Worm (Caenorhabditis elegans) whole organism, L2 larva: Measurements from ENCODE around the gene T26H5.9.

Experiments
- C34F6.9 ChIP-seq: fragments of 150-350 bp; optimal IDR thresholded peaks from 2 replicates; lab custom pipeline; 2014; ENCODE audit warnings: missing biosample characterization, missing genetic modification characterization
- F13H6.1 ChIP-seq: sonication (generic microtip); optimal IDR thresholded peaks from 2 replicates; lab custom pipeline; 2016; ENCODE audit warnings: missing genetic modification characterization, missing compliant biosample characterization
- R02D3.7 ChIP-seq: fragments of 150-350 bp; optimal IDR thresholded peaks from 2 replicates; lab custom pipeline; 2014; ENCODE audit warnings: missing biosample characterization, missing genetic modification characterization
- Y55F3AM.14 ChIP-seq: fragments of 200-800 bp; sonication (Bioruptor generic); optimal IDR thresholded peaks from 2 replicates; lab custom pipeline; 2018; ENCODE audit warnings: mild to moderate bottlenecking, missing genetic modification characterization, missing compliant biosample characterization
- alr-1 ChIP-seq: fragments of 150-350 bp; optimal IDR thresholded peaks from 2 replicates; lab custom pipeline; 2014; ENCODE audit warnings: missing biosample characterization, missing genetic modification characterization
- aly-2 ChIP-seq: fragments of 150-350 bp; optimal IDR thresholded peaks from 2 replicates; lab custom pipeline; 2014; ENCODE audit warnings: missing biosample characterization, missing genetic modification characterization
- ama-1 ChIP-seq: fragments of 150-350 bp; optimal IDR thresholded peaks from 2 replicates; lab custom pipeline; 2018; ENCODE audit warnings: inconsistent platforms
- ceh-16 ChIP-seq: fragments of 150-350 bp; optimal IDR thresholded peaks from 2 replicates; lab custom pipeline; 2014; ENCODE audit warnings: missing biosample characterization, missing genetic modification characterization
- ceh-82 ChIP-seq: fragments of 150-350 bp; optimal IDR thresholded peaks from 2 replicates; lab custom pipeline; 2014; ENCODE audit warnings: missing biosample characterization, missing genetic modification characterization
- dmd-4 ChIP-seq: sonication (generic microtip); optimal IDR thresholded peaks from 2 replicates; lab custom pipeline; 2017; ENCODE audit warnings: missing biosample characterization, missing genetic modification characterization
- elt-1 ChIP-seq: fragments of 150-350 bp; optimal IDR thresholded peaks from 2 replicates; lab custom pipeline; 2014; ENCODE audit warnings: missing biosample characterization, missing genetic modification characterization
- elt-3 ChIP-seq: sonication (generic microtip); optimal IDR thresholded peaks from 2 replicates; lab custom pipeline; 2017; ENCODE audit warnings: missing biosample characterization, missing genetic modification characterization
- gmeb-1 ChIP-seq: fragments of 150-350 bp; optimal IDR thresholded peaks from 2 replicates; lab custom pipeline; 2014; ENCODE audit warnings: missing biosample characterization, missing genetic modification characterization
- lin-11 ChIP-seq: fragments of 150-350 bp; sonication (generic microtip); optimal IDR thresholded peaks from 2 replicates; lab custom pipeline; 2014; ENCODE audit warnings: missing biosample characterization, missing genetic modification characterization, inconsistent platforms, mixed read lengths
- lin-13 ChIP-seq: fragments of 150-350 bp; optimal IDR thresholded peaks from 2 replicates; lab custom pipeline; 2014; ENCODE audit warnings: missing biosample characterization, missing genetic modification reagents, missing genetic modification characterization
- lin-39 ChIP-seq: fragments of 150-350 bp; optimal IDR thresholded peaks from 2 replicates; lab custom pipeline; 2014; ENCODE audit warnings: missing biosample characterization, missing genetic modification reagents, missing genetic modification characterization
- mab-5 ChIP-seq: fragments of 150-350 bp; optimal IDR thresholded peaks from 2 replicates; lab custom pipeline; 2014; ENCODE audit warnings: missing biosample characterization, missing genetic modification characterization
- mbf-1 ChIP-seq: sonication (generic microtip); optimal IDR thresholded peaks from 2 replicates; lab custom pipeline; 2017; ENCODE audit warnings: missing biosample characterization, missing genetic modification characterization
- mdl-1 ChIP-seq, 2 experiments: fragments of 150-350 bp in 1 of 2; sonication (generic microtip) in 1 of 2; optimal IDR thresholded peaks; 2 replicates each; lab custom pipeline; 2017; ENCODE audit warnings: missing biosample characterization in 2 of 2, missing genetic modification characterization in 2 of 2
- nhr-11 ChIP-seq: fragments of 150-350 bp; optimal IDR thresholded peaks from 2 replicates; lab custom pipeline; 2014; ENCODE audit warnings: missing biosample characterization, missing genetic modification characterization
- nhr-12 ChIP-seq: fragments of 150-350 bp; optimal IDR thresholded peaks from 2 replicates; lab custom pipeline; 2014; ENCODE audit warnings: missing biosample characterization, missing genetic modification characterization
- nhr-21 ChIP-seq: fragments of 150-350 bp; optimal IDR thresholded peaks from 2 replicates; lab custom pipeline; 2014; ENCODE audit warnings: missing biosample characterization, missing genetic modification characterization
- nhr-237 ChIP-seq: fragments of 150-350 bp; optimal IDR thresholded peaks from 2 replicates; lab custom pipeline; 2014; ENCODE audit warnings: missing biosample characterization, missing genetic modification characterization
- nhr-25 ChIP-seq: fragments of 150-350 bp; sonication (generic microtip); optimal IDR thresholded peaks from 3 replicates; lab custom pipeline; 2014; ENCODE audit warnings: missing biosample characterization, missing genetic modification characterization
- nhr-6 ChIP-seq: fragments of 150-350 bp; optimal IDR thresholded peaks from 2 replicates; lab custom pipeline; 2014; ENCODE audit warnings: missing biosample characterization, missing genetic modification characterization
- sem-4 ChIP-seq: fragments of 150-350 bp; optimal IDR thresholded peaks from 2 replicates; lab custom pipeline; 2014; ENCODE audit warnings: missing biosample characterization, missing genetic modification reagents, missing genetic modification characterization
- skn-1 ChIP-seq: sonication (generic microtip); optimal IDR thresholded peaks from 2 replicates; lab custom pipeline; 2017; ENCODE audit warnings: missing biosample characterization, missing genetic modification characterization
- snpc-4 ChIP-seq: fragments of 150-350 bp; optimal IDR thresholded peaks from 2 replicates; lab custom pipeline; 2014; ENCODE audit warnings: missing biosample characterization, missing genetic modification characterization
- unc-39 ChIP-seq: fragments of 150-350 bp; optimal IDR thresholded peaks from 2 replicates; lab custom pipeline; 2014; ENCODE audit warnings: missing biosample characterization, missing genetic modification characterization
- unc-55 ChIP-seq: fragments of 150-350 bp; sonication (generic microtip); optimal IDR thresholded peaks from 3 replicates; lab custom pipeline; 2014; ENCODE audit warnings: missing biosample characterization, missing genetic modification reagents, missing genetic modification characterization
- ztf-1 ChIP-seq: fragments of 200-800 bp; sonication (Bioruptor generic); conservative IDR thresholded peaks from 2 replicates; pipeline ENCODE4 v1.3.6; 2022; ENCODE audit warnings: missing genetic modification characterization, missing compliant biosample characterization
- ztf-11 ChIP-seq: sonication (generic microtip); optimal IDR thresholded peaks from 2 replicates; lab custom pipeline; 2017; ENCODE audit warnings: missing biosample characterization, missing genetic modification characterization
- ztf-4 ChIP-seq: fragments of 150-350 bp; optimal IDR thresholded peaks from 2 replicates; lab custom pipeline; 2014; ENCODE audit warnings: missing biosample characterization, missing genetic modification characterization

Gene T26H5.9

DNA sequence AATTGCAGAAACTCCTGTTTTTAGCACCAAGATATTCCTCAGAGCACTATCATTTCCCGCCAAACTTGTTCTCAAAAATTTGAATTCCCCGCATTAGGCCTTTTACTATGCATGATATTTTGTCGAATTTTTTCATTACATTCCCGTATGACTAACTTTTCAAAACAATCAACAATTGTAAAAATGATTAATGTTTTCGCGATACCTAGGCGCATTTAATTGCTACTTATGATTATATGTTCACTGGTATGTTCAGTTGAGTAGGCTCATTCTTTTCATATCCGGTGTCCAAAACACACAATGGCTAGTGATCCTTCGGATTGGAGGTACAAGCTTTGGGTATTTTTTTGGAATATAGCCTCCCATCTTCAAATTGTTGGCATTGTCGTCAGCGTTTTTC lies 43.0 kb downstream of the T26H5.9 start, which contains the start of gene srw-21:
Gene srw-21 (plus strand): TSS at position 301 of the 400 bp plus-strand sequence.
- TF ChIP-seq nhr-25 (tag; lab: Kevin White, UChicago) (no peak), mab-5 (tag; lab: Kevin White, UChicago) (no peak), unc-39 (no peak), alr-1 (tag; lab: Kevin White, UChicago) (no peak), nhr-237 (tag; lab: Kevin White, UChicago) (no peak), ztf-1 (GFP tag; lab: Robert Waterston, UW) (no peak), skn-1 (no peak), nhr-21 (tag; lab: Kevin White, UChicago) (no peak), mdl-1 (tag; optimal IDR thresholded peaks at IDR 0.05; lab: Kevin White, UChicago) (no peak), elt-1 (tag; lab: Kevin White, UChicago) (no peak), nhr-6 (tag; lab: Kevin White, UChicago) (no peak), F13H6.1 (tag; lab: Kevin White, UChicago) (no peak), nhr-11 (no peak), dmd-4 (tag; lab: Kevin White, UChicago) (no peak), R02D3.7 (tag; lab: Kevin White, UChicago) (no peak), lin-39 (tag; lab: Kevin White, UChicago) (no peak), snpc-4 (no peak), C34F6.9 (tag; lab: Kevin White, UChicago) (no peak), mbf-1 (tag; lab: Kevin White, UChicago) (no peak), Y55F3AM.14 (GFP tag; lab: Kevin White, UChicago) (no peak)

DNA sequence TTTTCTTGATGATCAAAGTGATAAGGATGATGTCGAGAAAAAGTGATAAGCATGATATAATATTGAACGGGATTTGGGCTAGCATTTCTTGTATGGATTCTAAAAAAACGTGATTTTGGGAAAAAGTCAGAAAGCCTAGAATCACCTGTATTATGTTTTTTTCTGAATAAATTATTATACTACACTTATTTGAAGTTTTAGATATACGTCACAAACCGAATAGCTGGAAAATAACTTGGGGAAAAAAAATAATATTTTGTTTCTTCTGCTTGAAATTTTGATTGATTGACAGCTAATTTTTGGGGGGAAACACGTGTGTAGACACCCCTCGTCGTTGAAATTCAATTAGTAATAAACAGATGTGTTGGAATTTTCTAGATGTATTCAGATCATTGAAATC lies 47.8 kb downstream of the T26H5.9 start, which contains the start of gene str-264:
Gene str-264 (minus strand): TSS at position 101 of the 400 bp plus-strand sequence.
- TF ChIP-seq lin-11 (tag; lab: Kevin White, UChicago) = no peak
- TF ChIP-seq Y55F3AM.14 (GFP tag; lab: Kevin White, UChicago) = no peak
- TF ChIP-seq nhr-25 (tag; lab: Kevin White, UChicago) = no peak
- TF ChIP-seq ztf-11 (tag; lab: Kevin White, UChicago) = no peak
- TF ChIP-seq aly-2 (tag; lab: Kevin White, UChicago) = no peak
- no peak for TF ChIP-seq nhr-12 (tag; lab: Kevin White, UChicago)
- TF ChIP-seq unc-55 = no peak
- TF ChIP-seq snpc-4 = no peak
- TF ChIP-seq ceh-82 = no peak
- TF ChIP-seq ama-1 = no peak
- TF ChIP-seq gmeb-1 (tag; lab: Kevin White, UChicago) = no peak
- TF ChIP-seq ztf-4 (tag; lab: Kevin White, UChicago) = no peak
- no peak for TF ChIP-seq mbf-1 (tag; lab: Kevin White, UChicago)

DNA sequence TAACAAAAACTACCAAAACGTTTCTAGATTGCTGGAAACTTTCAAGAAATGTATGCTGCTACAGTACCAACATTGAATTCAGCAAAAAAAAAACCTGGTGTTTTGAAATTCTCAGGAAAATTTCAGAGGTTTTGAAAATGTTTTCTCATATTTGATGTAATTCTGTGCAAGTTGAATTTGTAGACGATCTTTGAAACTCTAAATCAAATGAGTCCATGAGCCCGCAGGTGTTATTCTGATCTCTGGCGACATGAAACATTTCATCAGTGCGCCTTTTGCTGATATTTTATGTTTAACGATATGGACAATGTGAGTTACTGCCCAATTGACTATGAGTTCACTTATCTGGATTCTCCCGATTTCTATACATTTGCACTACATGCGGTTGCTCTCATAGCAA lies 49.0 kb downstream of the T26H5.9 start, which contains the start of gene srh-218:
Gene srh-218 (plus strand): TSS at position 301 of the 400 bp plus-strand sequence.
- TF ChIP-seq sem-4 (tag; lab: Kevin White, UChicago) (no peak), mab-5 (tag; lab: Kevin White, UChicago) (no peak), elt-3 (no peak), lin-13 (GFP tag; lab: Kevin White, UChicago) (no peak), nhr-237 (tag; lab: Kevin White, UChicago) (no peak), ama-1 (no peak), C34F6.9 (tag; lab: Kevin White, UChicago) (no peak), ceh-16 (tag; lab: Kevin White, UChicago) (no peak), unc-55 (no peak), nhr-12 (tag; lab: Kevin White, UChicago) (no peak), ceh-82 (no peak), dmd-4 (tag; lab: Kevin White, UChicago) (no peak), unc-39 (no peak), snpc-4 (no peak)
